Fruit fly (Drosophila melanogaster): ENCODE results near the gene CG43731.

- no peak for TF ChIP-seq CTCF (optimal IDR thresholded peaks at IDR 0.05)
- no peak for TF ChIP-seq CG8478 (optimal IDR thresholded peaks at IDR 0.05)
Measured at dm6 chr2L:19114183-19114776, 12.4 kb downstream of the CG43731 start, which contains the start of gene CG10561.
